Fruit fly (Drosophila melanogaster) whole organism, wandering third instar larva: ENCODE data around the gene CG14537.

Experiments used
- Abd-B ChIP-seq: fragments of >200 bp; optimal IDR thresholded peaks from 2 replicates; lab custom pipeline; 2017; ENCODE audit warnings: missing biosample characterization, missing genetic modification characterization
- Dif ChIP-seq: fragments of 200-275, 200-300 bp; sonication (Bioruptor generic); optimal IDR thresholded peaks from 2 replicates; lab custom pipeline; 2018; ENCODE audit warnings: missing biosample characterization, missing genetic modification characterization; ENCODE audit not compliant: partially characterized antibody
- GATAd ChIP-seq: sonication (Bioruptor generic); optimal IDR thresholded peaks from 2 replicates; lab custom pipeline; 2016; ENCODE audit warnings: missing biosample characterization, missing genetic modification characterization
- Hr83 ChIP-seq: fragments of 200-300 bp; sonication (Bioruptor generic); optimal IDR thresholded peaks from 2 replicates; lab custom pipeline; 2016; ENCODE audit warnings: missing biosample characterization, mild to moderate bottlenecking, missing genetic modification characterization, moderate library complexity; ENCODE audit not compliant: poor library complexity, severe bottlenecking
- Jra ChIP-seq: sonication (Bioruptor generic); optimal IDR thresholded peaks from 2 replicates; lab custom pipeline; 2016; ENCODE audit warnings: missing biosample characterization, missing genetic modification characterization
- Myc ChIP-seq: fragments of >200 bp; optimal IDR thresholded peaks from 2 replicates; lab custom pipeline; 2017
- br ChIP-seq: fragments of 200-800 bp; sonication (Bioruptor generic); optimal IDR thresholded peaks from 2 replicates; lab custom pipeline; 2016; ENCODE audit warnings: missing biosample characterization, missing genetic modification characterization
- brk ChIP-seq: fragments of 200-800 bp; sonication (Bioruptor generic); optimal IDR thresholded peaks from 2 replicates; lab custom pipeline; 2016; ENCODE audit warnings: missing biosample characterization, mild to moderate bottlenecking, missing genetic modification characterization
- h ChIP-seq: fragments of 200-800 bp; sonication (Bioruptor generic); optimal IDR thresholded peaks from 3 replicates; lab custom pipeline; 2016; ENCODE audit warnings: missing biosample characterization, mild to moderate bottlenecking, missing genetic modification characterization
- jim ChIP-seq: fragments of 175-275, 200-325 bp; sonication (Bioruptor generic); optimal IDR thresholded peaks from 2 replicates; lab custom pipeline; 2016; ENCODE audit warnings: missing biosample characterization, mild to moderate bottlenecking, missing genetic modification characterization
- psq ChIP-seq: fragments of 200-800 bp; sonication (Bioruptor generic); optimal IDR thresholded peaks from 3 replicates; lab custom pipeline; 2017; ENCODE audit warnings: missing biosample characterization, mild to moderate bottlenecking, missing genetic modification characterization, moderate library complexity
- usp ChIP-seq: fragments of >200 bp; optimal IDR thresholded peaks from 2 replicates; lab custom pipeline; 2017; ENCODE audit warnings: missing biosample characterization, missing genetic modification characterization

DNA sequence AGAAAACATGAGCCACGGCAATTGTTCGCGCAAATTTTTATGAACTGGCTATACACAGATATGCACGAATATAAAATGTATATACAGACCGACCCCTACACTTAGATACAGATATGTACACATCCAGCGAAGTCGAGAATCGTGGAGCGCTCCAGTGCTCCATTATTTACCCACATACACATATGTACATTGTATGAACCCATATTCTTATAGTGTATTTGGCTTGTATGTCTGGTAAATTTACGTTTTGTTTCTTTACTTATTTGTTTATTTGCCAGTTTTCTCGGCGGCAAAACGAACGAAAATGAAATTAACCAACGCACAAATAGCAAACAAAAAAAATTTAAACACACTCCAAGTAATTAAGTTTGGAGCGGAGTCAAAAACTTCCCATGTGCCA lies 26.9 kb upstream of the CG14537 start:
- TF ChIP-seq Myc (no peak), Hr83 (peak; percentile 88), jim (GFP tag; lab: Kevin White, UChicago) (no peak), Jra (GFP tag; lab: Kevin White, UChicago) (no peak), h (peak; percentile 65), br (GFP tag; lab: Kevin White, UChicago) (no peak), GATAd (GFP tag; lab: Kevin White, UChicago) (no peak), Abd-B (GFP tag; lab: Kevin White, UChicago) (no peak), Dif (no peak), psq (GFP tag; lab: Kevin White, UChicago) (no peak), brk (GFP tag; lab: Kevin White, UChicago) (no peak), usp (no peak)
